Fruit fly (Drosophila melanogaster) whole organism, embryonic: ENCODE results near the gene CG7943.
A peak's percentile ranks its signal among the peaks of the same experiment; 100 is the strongest.

Experiments used
- Abd-B ChIP-seq: fragments of 200-800 bp; sonication (Bioruptor generic); optimal IDR thresholded peaks from 2 replicates; lab custom pipeline; 2018; ENCODE audit warnings: missing biosample characterization, mild to moderate bottlenecking, missing genetic modification characterization, moderate library complexity
- BEAF-32 ChIP-seq: fragments of 200-800 bp; sonication (Bioruptor generic); optimal IDR thresholded peaks from 3 replicates; lab custom pipeline; 2017; ENCODE audit warnings: missing biosample characterization, missing genetic modification characterization, mild to moderate bottlenecking, moderate library complexity, missing genetic modification reagents
- CG1024 ChIP-seq: fragments of 200-800 bp; sonication (Bioruptor generic); IDR thresholded peaks from 2 replicates; pipeline ENCODE4 v1.3.6; 2022; ENCODE audit warnings: missing biosample characterization, missing genetic modification characterization
- CG10366 ChIP-seq: fragments of 200-800 bp; sonication (Bioruptor generic); IDR thresholded peaks from 2 replicates; pipeline ENCODE4 v1.3.6; 2022; ENCODE audit warnings: missing biosample characterization, missing genetic modification characterization
- CG12104 ChIP-seq: fragments of 200-800 bp; sonication (Bioruptor generic); optimal IDR thresholded peaks from 3 replicates; lab custom pipeline; 2016; ENCODE audit warnings: missing biosample characterization, missing genetic modification characterization
- CG12299 ChIP-seq: fragments of 200-800 bp; sonication (Bioruptor generic); optimal IDR thresholded peaks from 2 replicates; lab custom pipeline; 2018; ENCODE audit warnings: missing biosample characterization, mild to moderate bottlenecking, missing genetic modification characterization
- CG13296 ChIP-seq: fragments of 200-800 bp; sonication (Bioruptor generic); optimal IDR thresholded peaks from 3 replicates; lab custom pipeline; 2018; ENCODE audit warnings: missing biosample characterization, mild to moderate bottlenecking, missing genetic modification characterization
- CG14441 ChIP-seq: fragments of 200-800 bp; sonication (Bioruptor generic); IDR thresholded peaks from 2 replicates; pipeline ENCODE4 v1.3.6; 2022; ENCODE audit warnings: missing biosample characterization, missing genetic modification characterization
- CG17829 ChIP-seq: fragments of 200-800 bp; optimal IDR thresholded peaks from 2 replicates; lab custom pipeline; 2019; ENCODE audit warnings: missing biosample characterization, mild to moderate bottlenecking, missing genetic modification characterization, moderate library complexity
- CG2678 ChIP-seq: fragments of 200-800 bp; sonication (Bioruptor generic); optimal IDR thresholded peaks from 3 replicates; lab custom pipeline; 2019; ENCODE audit warnings: missing biosample characterization, mild to moderate bottlenecking, missing genetic modification characterization, moderate library complexity
- CG30020 ChIP-seq: fragments of 200-800 bp; optimal IDR thresholded peaks from 2 replicates; lab custom pipeline; 2019; ENCODE audit warnings: missing biosample characterization, mild to moderate bottlenecking, missing genetic modification characterization, moderate library complexity
- CG32532 ChIP-seq: fragments of 200-800 bp; sonication (Bioruptor generic); IDR thresholded peaks from 2 replicates; pipeline ENCODE4 v1.3.6; 2022; ENCODE audit warnings: missing biosample characterization, missing genetic modification characterization
- CG3407 ChIP-seq: fragments of 200-800 bp; sonication (Bioruptor generic); optimal IDR thresholded peaks from 2 replicates; lab custom pipeline; 2018; ENCODE audit warnings: missing biosample characterization, mild to moderate bottlenecking, missing genetic modification characterization
- CG4707 ChIP-seq: fragments of 200-800 bp; sonication (Bioruptor generic); optimal IDR thresholded peaks from 2 replicates; lab custom pipeline; 2018; ENCODE audit warnings: missing biosample characterization, mild to moderate bottlenecking, missing genetic modification characterization, moderate library complexity
- CG6791 ChIP-seq: fragments of 200-800 bp; sonication (Bioruptor generic); IDR thresholded peaks from 3 replicates; pipeline ENCODE4 v1.3.6; 2022; ENCODE audit warnings: missing biosample characterization, missing genetic modification characterization; ENCODE audit not compliant: partially characterized antibody
- CG7357 ChIP-seq: fragments of 200-800 bp; sonication (Bioruptor generic); IDR thresholded peaks from 3 replicates; pipeline ENCODE4 v1.3.6; 2022; ENCODE audit warnings: missing biosample characterization, missing genetic modification characterization
- CG7372 ChIP-seq: fragments of 200-800 bp; sonication (Bioruptor generic); IDR thresholded peaks from 2 replicates; pipeline ENCODE4 v1.3.6; 2022; ENCODE audit warnings: missing biosample characterization, missing genetic modification characterization
- CG7745 ChIP-seq: fragments of 200-800 bp; sonication (Bioruptor generic); optimal IDR thresholded peaks from 2 replicates; lab custom pipeline; 2018; ENCODE audit warnings: missing biosample characterization, mild to moderate bottlenecking, missing genetic modification characterization, moderate library complexity
- CG8089 ChIP-seq: fragments of 200-800 bp; sonication (Bioruptor generic); optimal IDR thresholded peaks from 3 replicates; lab custom pipeline; 2016; ENCODE audit warnings: missing biosample characterization, missing genetic modification characterization
- CG8388 ChIP-seq: fragments of 200-800 bp; sonication (Bioruptor generic); optimal IDR thresholded peaks from 2 replicates; lab custom pipeline; 2019; ENCODE audit warnings: missing biosample characterization, mild to moderate bottlenecking, missing genetic modification characterization, moderate library complexity
- CG8944 ChIP-seq: fragments of 200-800 bp; sonication (Bioruptor generic); optimal IDR thresholded peaks from 3 replicates; lab custom pipeline; 2016; ENCODE audit warnings: missing biosample characterization, missing genetic modification characterization
- CkIIα-i1 ChIP-seq: fragments of 200-800 bp; sonication (Bioruptor generic); IDR thresholded peaks from 2 replicates; pipeline ENCODE4 v1.3.6; 2022; ENCODE audit warnings: missing biosample characterization, missing genetic modification characterization
- Fer2 ChIP-seq: fragments of 200-800 bp; sonication (Bioruptor generic); optimal IDR thresholded peaks from 2 replicates; lab custom pipeline; 2018; ENCODE audit warnings: missing biosample characterization, mild to moderate bottlenecking, missing genetic modification characterization, moderate library complexity
- Gsc ChIP-seq: fragments of 200-800 bp; sonication (Bioruptor generic); IDR thresholded peaks from 2 replicates; pipeline ENCODE4 v1.3.6; 2022; ENCODE audit warnings: missing biosample characterization, missing genetic modification characterization
- HLHmδ ChIP-seq: fragments of 200-800 bp; sonication (Bioruptor generic); optimal IDR thresholded peaks from 2 replicates; lab custom pipeline; 2018; ENCODE audit warnings: missing biosample characterization, mild to moderate bottlenecking, missing genetic modification characterization, moderate library complexity
- Kr ChIP-seq: fragments of 200-800 bp; sonication (Bioruptor generic); optimal IDR thresholded peaks from 2 replicates; lab custom pipeline; 2017; ENCODE audit warnings: missing biosample characterization, mild to moderate bottlenecking, missing genetic modification characterization
- Lhr ChIP-seq: fragments of 200-800 bp; sonication (Bioruptor generic); optimal IDR thresholded peaks from 3 replicates; lab custom pipeline; 2017; ENCODE audit warnings: mild to moderate bottlenecking, missing biosample characterization, missing genetic modification reagents, missing genetic modification characterization
- Mrtf ChIP-seq: fragments of 200-800 bp; sonication (Bioruptor generic); IDR thresholded peaks from 3 replicates; pipeline ENCODE4 v1.3.6; 2022; ENCODE audit warnings: missing biosample characterization, missing genetic modification characterization
- NC2α ChIP-seq: fragments of 200-800 bp; sonication (Bioruptor generic); optimal IDR thresholded peaks from 2 replicates; lab custom pipeline; 2016; ENCODE audit warnings: missing biosample characterization, missing genetic modification characterization
- NK7.1 ChIP-seq: fragments of 200-800 bp; sonication (Bioruptor generic); optimal IDR thresholded peaks from 3 replicates; lab custom pipeline; 2016; ENCODE audit warnings: missing biosample characterization, missing genetic modification characterization
- NfI ChIP-seq: fragments of 200-800 bp; sonication (Bioruptor generic); optimal IDR thresholded peaks from 3 replicates; lab custom pipeline; 2018; ENCODE audit warnings: missing biosample characterization, mild to moderate bottlenecking, missing genetic modification characterization, moderate library complexity
- Sry-β ChIP-seq: fragments of 200-800 bp; sonication (Bioruptor generic); optimal IDR thresholded peaks from 2 replicates; lab custom pipeline; 2018; ENCODE audit warnings: missing biosample characterization, mild to moderate bottlenecking, missing genetic modification characterization, moderate library complexity
- bbx ChIP-seq: fragments of 200-800 bp; sonication (Bioruptor generic); IDR thresholded peaks from 2 replicates; pipeline ENCODE4 v1.3.6; 2022; ENCODE audit warnings: missing biosample characterization, missing genetic modification characterization; ENCODE audit not compliant: partially characterized antibody
- bcd ChIP-seq: fragments of 200-800 bp; sonication (Bioruptor generic); optimal IDR thresholded peaks from 2 replicates; lab custom pipeline; 2017; ENCODE audit warnings: missing biosample characterization, mild to moderate bottlenecking, missing genetic modification characterization
- bigmax ChIP-seq: fragments of 200-800 bp; sonication (Bioruptor generic); optimal IDR thresholded peaks from 2 replicates; lab custom pipeline; 2018; ENCODE audit warnings: missing biosample characterization, mild to moderate bottlenecking, missing genetic modification characterization
- br ChIP-seq: fragments of >200 bp; optimal IDR thresholded peaks from 2 replicates; lab custom pipeline; 2017
- cas ChIP-seq: fragments of 200-800 bp; sonication (Bioruptor generic); IDR thresholded peaks from 2 replicates; pipeline ENCODE4 v1.3.6; 2022; ENCODE audit warnings: missing biosample characterization, missing genetic modification characterization
- crc ChIP-seq: fragments of 200-800 bp; sonication (Bioruptor generic); optimal IDR thresholded peaks from 2 replicates; lab custom pipeline; 2016; ENCODE audit warnings: missing biosample characterization, missing genetic modification characterization
- dan ChIP-seq: fragments of 200-800 bp; sonication (Bioruptor generic); IDR thresholded peaks from 2 replicates; pipeline ENCODE4 v1.3.6; 2022; ENCODE audit warnings: missing biosample characterization, missing genetic modification characterization
- lbe ChIP-seq: fragments of 200-800 bp; sonication (Bioruptor generic); optimal IDR thresholded peaks from 2 replicates; lab custom pipeline; 2016; ENCODE audit warnings: missing biosample characterization, mild to moderate bottlenecking, missing genetic modification characterization
- lola ChIP-seq, 3 experiments: fragments of >200 bp in 2 of 3; fragments of 200-800 bp in 1 of 3; sonication (Bioruptor generic) in 1 of 3; optimal IDR thresholded peaks; 2 replicates each; lab custom pipeline; 2017 to 2019; ENCODE audit warnings: missing biosample characterization in 3 of 3, missing genetic modification characterization in 3 of 3, mild to moderate bottlenecking in 1 of 3, moderate library complexity in 1 of 3
- luna ChIP-seq: fragments of 200-800 bp; sonication (Bioruptor generic); optimal IDR thresholded peaks from 2 replicates; lab custom pipeline; 2016; ENCODE audit warnings: missing biosample characterization, missing genetic modification characterization
- nmo ChIP-seq: fragments of 200-800 bp; sonication (Bioruptor generic); optimal IDR thresholded peaks from 2 replicates; lab custom pipeline; 2018; ENCODE audit warnings: missing biosample characterization, mild to moderate bottlenecking, missing genetic modification characterization, moderate library complexity
- scrt ChIP-seq: fragments of 200-800 bp; sonication (Bioruptor generic); optimal IDR thresholded peaks from 2 replicates; lab custom pipeline; 2018; ENCODE audit warnings: missing biosample characterization, mild to moderate bottlenecking, missing genetic modification characterization, moderate library complexity
- sim ChIP-seq: fragments of 200-800 bp; sonication (Bioruptor generic); IDR thresholded peaks from 2 replicates; pipeline ENCODE4 v1.3.6; 2022; ENCODE audit warnings: missing biosample characterization, missing genetic modification characterization
- ssp ChIP-seq: fragments of 200-800 bp; sonication (Bioruptor generic); IDR thresholded peaks from 2 replicates; pipeline ENCODE4 v1.3.6; 2022; ENCODE audit warnings: missing biosample characterization, missing genetic modification characterization
- tio ChIP-seq: fragments of 200-800 bp; sonication (Bioruptor generic); optimal IDR thresholded peaks from 2 replicates; lab custom pipeline; 2017; ENCODE audit warnings: missing biosample characterization, missing genetic modification characterization, inconsistent platforms
- tll ChIP-seq, 2 experiments: fragments of 200-800 bp in 1 of 2; fragments of >200 bp in 1 of 2; sonication (Bioruptor generic) in 1 of 2; optimal IDR thresholded peaks; 2 replicates each; lab custom pipeline; 2017 to 2019; ENCODE audit warnings: missing biosample characterization in 2 of 2, missing genetic modification characterization in 2 of 2, mild to moderate bottlenecking in 1 of 2, moderate library complexity in 1 of 2
- zen2 ChIP-seq: fragments of 200-800 bp; sonication (Bioruptor generic); IDR thresholded peaks from 3 replicates; pipeline ENCODE4 v1.3.6; 2022; ENCODE audit warnings: missing biosample characterization, missing genetic modification characterization; ENCODE audit not compliant: partially characterized antibody

The CG7943 gene

DNA sequence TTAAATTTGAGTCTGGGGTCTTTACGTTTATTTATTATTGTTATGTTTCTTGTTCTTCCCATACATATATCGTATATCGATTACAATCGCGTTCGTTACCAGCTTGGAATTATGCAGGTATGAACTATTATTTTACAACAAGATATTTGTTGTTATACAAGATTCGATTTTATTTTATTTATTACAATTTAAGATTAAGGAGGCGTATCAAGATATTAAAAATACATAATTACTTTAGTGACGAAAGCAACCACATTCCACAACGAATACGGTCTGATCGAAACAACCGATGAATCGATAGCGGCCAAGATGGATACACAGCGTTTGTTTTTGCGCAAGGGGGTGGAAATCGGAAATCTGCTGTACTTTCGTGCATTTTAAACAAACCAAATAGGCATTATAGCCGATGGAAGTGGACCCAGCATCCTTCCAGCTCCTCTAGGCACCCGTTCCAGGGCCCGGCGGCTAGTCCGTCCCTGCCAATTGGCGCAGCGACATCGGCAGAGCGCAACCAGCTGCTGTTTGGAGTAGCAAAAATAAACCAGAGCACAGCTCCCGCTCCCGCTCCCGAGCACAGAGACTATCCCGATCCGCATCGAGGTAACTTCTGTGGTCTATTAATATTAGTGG lies 48.5 kb upstream of the CG7943 start, which contains the start of the genes CG15525 and CG11504 (continued):
- TF ChIP-seq CG12299 (tag; lab: Kevin White, UChicago), result no peak
- no peak for TF ChIP-seq CG4707 (GFP tag; lab: Kevin White, UChicago)
- TF ChIP-seq CG8089, result peak; percentile 16
- no peak for TF ChIP-seq tio
- peak; percentile 91 for TF ChIP-seq BEAF-32 (GFP tag; lab: Kevin White, UChicago)
- peak; percentile 62 for TF ChIP-seq nmo (GFP tag; lab: Kevin White, UChicago)
- no peak for TF ChIP-seq tll (GFP tag; optimal IDR thresholded peaks at IDR 0.05; lab: Kevin White, UChicago)
- TF ChIP-seq CG10366, result peak; percentile 54; the same call in 1 of the 2 replicates
- no peak for TF ChIP-seq CG13296 (GFP tag; lab: Kevin White, UChicago)
- no peak for TF ChIP-seq CG8388
- peak; percentile 65 for TF ChIP-seq CG14441 (GFP tag; lab: Robert Waterston, UW)
- peak; percentile 28; the same call in 1 of the 3 replicates for TF ChIP-seq zen2
- TF ChIP-seq bigmax (GFP tag; lab: Kevin White, UChicago), result no peak
- peak; percentile 8 for TF ChIP-seq CG8944
- TF ChIP-seq HLHmδ (GFP tag; lab: Kevin White, UChicago), result no peak
- TF ChIP-seq Gsc (GFP tag; lab: Robert Waterston, UW), result no peak
- TF ChIP-seq Abd-B (GFP tag; lab: Kevin White, UChicago), result peak; percentile 86
- no peak for TF ChIP-seq luna (GFP tag; lab: Kevin White, UChicago)
- TF ChIP-seq NfI (GFP tag; lab: Kevin White, UChicago), result peak; percentile 36
- TF ChIP-seq CG7357 (GFP tag; lab: Robert Waterston, UW), result no peak
- no peak for TF ChIP-seq Mrtf (GFP tag; lab: Robert Waterston, UW)
- TF ChIP-seq CG6791 (GFP tag; lab: Robert Waterston, UW), result peak; percentile 79
- no peak for TF ChIP-seq CG7372 (GFP tag; lab: Robert Waterston, UW)
- TF ChIP-seq lola (GFP tag; optimal IDR thresholded peaks at IDR 0.05; lab: Kevin White, UChicago), result peak in 1 of 3 experiments; percentile 18
- no peak for TF ChIP-seq crc (GFP tag; lab: Kevin White, UChicago)
- peak; percentile 43 for TF ChIP-seq CG17829 (tag; lab: Kevin White, UChicago)
- peak; percentile 54; the same call in 1 of the 2 replicates for TF ChIP-seq CG32532 (GFP tag; lab: Robert Waterston, UW)
- no peak for TF ChIP-seq CG2678 (tag; lab: Kevin White, UChicago)
- no peak for TF ChIP-seq NK7.1 (GFP tag; lab: Kevin White, UChicago)
- TF ChIP-seq sim, result no peak
- peak; percentile 34; the same call in 1 of the 2 replicates for TF ChIP-seq CG1024
- no peak for TF ChIP-seq scrt (GFP tag; lab: Kevin White, UChicago)
- TF ChIP-seq dan (GFP tag; lab: Robert Waterston, UW), result no peak
- TF ChIP-seq Fer2 (tag; lab: Kevin White, UChicago), result no peak
- TF ChIP-seq Kr (GFP tag; lab: Kevin White, UChicago), result no peak
- TF ChIP-seq cas (GFP tag; lab: Robert Waterston, UW), result peak; percentile 8; the same call in 1 of the 2 replicates
- TF ChIP-seq bbx (GFP tag; lab: Robert Waterston, UW), result peak; percentile 72
- TF ChIP-seq bcd, result no peak
- no peak for TF ChIP-seq Lhr (GFP tag; lab: Kevin White, UChicago)
- no peak for TF ChIP-seq CG12104 (GFP tag; lab: Kevin White, UChicago)
- TF ChIP-seq CkIIα-i1 (GFP tag; lab: Robert Waterston, UW), result no peak
- peak; percentile 58 for TF ChIP-seq CG30020 (tag; lab: Kevin White, UChicago)
- TF ChIP-seq ssp (GFP tag; lab: Robert Waterston, UW), result peak; percentile 22; the same call in 1 of the 2 replicates
- no peak for TF ChIP-seq Sry-β (GFP tag; lab: Kevin White, UChicago)
- TF ChIP-seq br, result no peak
- no peak for TF ChIP-seq CG7745
- no peak for TF ChIP-seq CG3407 (GFP tag; lab: Kevin White, UChicago)
- no peak for TF ChIP-seq lbe (GFP tag; lab: Kevin White, UChicago)
- TF ChIP-seq NC2α, result no peak
